Worm (Caenorhabditis elegans) whole organism, L4/young adult: ENCODE data around the gene K09H11.9.

Source experiments
- W03F9.2 ChIP-seq: fragments of 150-350 bp; optimal IDR thresholded peaks from 2 replicates; lab custom pipeline; 2014; ENCODE audit warnings: missing biosample characterization, missing genetic modification characterization
- dao-5 ChIP-seq: sonication (generic microtip); optimal IDR thresholded peaks from 2 replicates; lab custom pipeline; 2016; ENCODE audit warnings: missing genotype, missing genetic modification characterization, moderate library complexity, missing compliant biosample characterization

DNA sequence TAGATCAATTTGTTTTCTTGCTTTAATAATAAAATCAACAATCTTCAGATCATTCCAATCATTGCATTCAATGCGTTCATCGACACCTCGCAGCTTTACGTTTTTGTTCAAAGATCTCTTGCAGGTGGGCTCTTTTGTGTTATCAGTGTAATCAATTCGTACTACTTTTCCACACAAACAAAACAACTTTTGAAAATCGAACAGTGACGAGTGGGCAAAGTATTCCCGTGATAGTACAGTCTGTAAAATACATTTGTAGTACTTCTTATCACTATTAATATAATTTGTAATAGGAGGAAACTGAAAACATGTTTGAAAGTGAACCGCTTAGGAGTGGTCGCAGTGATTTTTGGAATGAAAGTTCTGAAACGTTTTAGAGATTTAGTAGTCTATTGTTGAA, 48.7 kb upstream of the K09H11.9 start, which contains the start of gene pgph-2:
- no peak for TF ChIP-seq dao-5 (tag; lab: Kevin White, UChicago)
- TF ChIP-seq W03F9.2 (tag; lab: Kevin White, UChicago): no peak
